Fruit fly (Drosophila melanogaster): ENCODE results near the gene CG2260.
A peak's percentile ranks its signal among the peaks of the same experiment; 100 is the strongest.

The CG2260 gene

DNA sequence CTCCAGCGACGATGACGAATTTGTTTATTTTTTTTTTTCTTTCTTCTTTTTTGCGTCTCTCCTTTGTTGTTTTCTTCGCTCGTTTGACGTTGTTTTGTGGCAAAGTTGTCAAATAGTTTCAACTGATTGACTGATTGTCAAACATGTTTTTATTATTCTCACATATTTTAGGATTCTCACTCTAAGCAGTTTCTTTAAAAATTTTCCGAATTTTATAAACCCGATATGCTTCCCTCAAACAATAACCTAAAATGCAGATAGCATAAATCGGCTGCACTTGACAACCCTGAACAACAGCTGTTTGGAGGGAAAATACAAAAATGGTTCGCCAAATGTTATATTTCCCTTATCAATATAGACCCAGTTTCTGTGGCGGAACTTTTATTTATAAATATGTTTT lies 22.6 kb upstream of the CG2260 start, which contains the start of gene CG17982 (continued):
- TF ChIP-seq CG12391 (tag; optimal IDR thresholded peaks at IDR 0.05): peak; percentile 90
- TF ChIP-seq CoRest (tag; optimal IDR thresholded peaks at IDR 0.05): peak; percentile 86
- peak; percentile 89 for TF ChIP-seq bab2 (GFP tag; optimal IDR thresholded peaks at IDR 0.05)
- peak; percentile 96 for TF ChIP-seq CG18262 (tag; optimal IDR thresholded peaks at IDR 0.05)
- no peak for TF ChIP-seq D (optimal IDR thresholded peaks at IDR 0.05)
- peak; percentile 67 for TF ChIP-seq D (GFP tag; optimal IDR thresholded peaks at IDR 0.05)
- peak; percentile 5 for TF ChIP-seq TFAM (GFP tag; optimal IDR thresholded peaks at IDR 0.05)
- peak; percentile 97 for TF ChIP-seq sens (GFP tag)
- TF ChIP-seq Hr78 (GFP tag; optimal IDR thresholded peaks at IDR 0.05): peak in 1 of 2 experiments; percentile 16
- peak; percentile 67 for TF ChIP-seq slp2 (GFP tag; optimal IDR thresholded peaks at IDR 0.05)
- peak; percentile 57; the same call in 1 of the 2 replicates for TF ChIP-seq Nf-YA (GFP tag; IDR thresholded peaks at IDR 0.05)
- peak; percentile 67; the same call in 2 of the 3 replicates for TF ChIP-seq CG2889 (GFP tag; IDR thresholded peaks at IDR 0.05)
- TF ChIP-seq hth (optimal IDR thresholded peaks at IDR 0.05): no peak
- TF ChIP-seq CG2120 (GFP tag; optimal IDR thresholded peaks at IDR 0.05): peak; percentile 98
- TF ChIP-seq CG17328 (GFP tag; IDR thresholded peaks at IDR 0.05): peak; percentile 83
- peak; percentile 89 for TF ChIP-seq Drgx (GFP tag; IDR thresholded peaks at IDR 0.05)
- TF ChIP-seq CG18476 (GFP tag; optimal IDR thresholded peaks at IDR 0.05): peak; percentile 68
- TF ChIP-seq CG13624 (GFP tag; optimal IDR thresholded peaks at IDR 0.05): peak; percentile 89
- no peak for TF ChIP-seq Lpt (GFP tag; optimal IDR thresholded peaks at IDR 0.05)
- TF ChIP-seq CG7556 (GFP tag; optimal IDR thresholded peaks at IDR 0.05): peak; percentile 80
- TF ChIP-seq Side (GFP tag; optimal IDR thresholded peaks at IDR 0.05): peak; percentile 88
- TF ChIP-seq CG15514 (GFP tag; optimal IDR thresholded peaks at IDR 0.05): peak; percentile 93
- peak; percentile 55 for TF ChIP-seq CG4707 (GFP tag; optimal IDR thresholded peaks at IDR 0.05)
- peak; percentile 60 for TF ChIP-seq Deaf1 (tag; optimal IDR thresholded peaks at IDR 0.05)
- peak; percentile 70 for TF ChIP-seq CG3407 (GFP tag; optimal IDR thresholded peaks at IDR 0.05)
- TF ChIP-seq nerfin-1 (tag; optimal IDR thresholded peaks at IDR 0.05): peak; percentile 81
- peak; percentile 46 for TF ChIP-seq CG17186 (GFP tag; optimal IDR thresholded peaks at IDR 0.05)
- TF ChIP-seq Scr (GFP tag; IDR thresholded peaks at IDR 0.05; ENCODE audit: partially characterized antibody): peak; percentile 40; the same call in 1 of the 2 replicates
- TF ChIP-seq CG11085 (GFP tag; IDR thresholded peaks at IDR 0.05): peak; percentile 64
- peak; percentile 72 for TF ChIP-seq p53 (GFP tag; optimal IDR thresholded peaks at IDR 0.05)
- no peak for TF ChIP-seq pita (GFP tag; optimal IDR thresholded peaks at IDR 0.05)
- TF ChIP-seq sc (optimal IDR thresholded peaks at IDR 0.05): no peak
- TF ChIP-seq sc (GFP tag; optimal IDR thresholded peaks at IDR 0.05): peak; percentile 18
- peak; percentile 81 for TF ChIP-seq pum (GFP tag; optimal IDR thresholded peaks at IDR 0.05)
- peak; percentile 71 to 89 for TF ChIP-seq bsh (GFP tag; optimal IDR thresholded peaks at IDR 0.05)
- no peak for TF ChIP-seq chinmo (GFP tag; IDR thresholded peaks at IDR 0.05; ENCODE audit: partially characterized antibody)

DNA sequence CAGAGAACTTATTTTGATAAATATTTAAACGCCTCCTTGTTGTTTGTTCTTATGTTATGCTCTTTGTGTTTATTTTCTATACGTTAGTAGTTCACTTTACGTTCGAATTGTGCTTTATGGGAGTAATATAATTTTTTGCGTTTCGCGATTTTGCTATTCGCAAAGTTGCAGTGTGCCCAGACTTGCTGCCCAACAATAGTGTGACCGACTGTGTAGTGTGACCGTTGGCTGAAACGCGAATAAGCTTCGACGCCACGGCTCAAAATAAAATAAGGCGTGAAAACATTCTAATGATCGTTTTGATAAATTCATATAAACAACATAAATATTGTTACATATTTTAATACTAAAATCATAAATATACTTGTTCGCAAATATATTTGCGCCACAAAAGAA lies 21.1 kb upstream of the CG2260 start, which contains the start of gene Smox:
Smox (minus strand) TSS at position 213 of the 396 bp plus-strand sequence.
- no peak for TF ChIP-seq CG9817 (tag; optimal IDR thresholded peaks at IDR 0.05)
- no peak for TF ChIP-seq Chrac-16 (GFP tag; optimal IDR thresholded peaks at IDR 0.05)
- peak; percentile 28 for TF ChIP-seq CG15601 (tag; optimal IDR thresholded peaks at IDR 0.05)
- no peak for TF ChIP-seq CG14050 (GFP tag; IDR thresholded peaks at IDR 0.05)
- 0 out of 3 replicates have a peak, but pooled peaks have one; percentile 36 for TF ChIP-seq row (GFP tag; IDR thresholded peaks at IDR 0.05)
- no peak for TF ChIP-seq CG15073 (GFP tag; optimal IDR thresholded peaks at IDR 0.05)
- TF ChIP-seq HLH4C (GFP tag; IDR thresholded peaks at IDR 0.05; ENCODE audit: partially characterized antibody): no peak
- TF ChIP-seq chif (GFP tag; optimal IDR thresholded peaks at IDR 0.05): no peak
- no peak for TF ChIP-seq CG10431 (GFP tag; optimal IDR thresholded peaks at IDR 0.05)
- TF ChIP-seq ato (GFP tag; IDR thresholded peaks at IDR 0.05; ENCODE audit: partially characterized antibody): no peak
- TF ChIP-seq so (GFP tag; IDR thresholded peaks at IDR 0.05): no peak
- TF ChIP-seq pita (GFP tag; optimal IDR thresholded peaks at IDR 0.05): no peak
- no peak for TF ChIP-seq pnt (GFP tag; optimal IDR thresholded peaks at IDR 0.05)
- no peak for TF ChIP-seq Sox102F (GFP tag; optimal IDR thresholded peaks at IDR 0.05)
- no peak for TF ChIP-seq zf30C (GFP tag; optimal IDR thresholded peaks at IDR 0.05)
- TF ChIP-seq CG34376 (GFP tag; optimal IDR thresholded peaks at IDR 0.05): no peak
- no peak for TF ChIP-seq eyg (GFP tag; optimal IDR thresholded peaks at IDR 0.05)
- no peak for TF ChIP-seq Neu2 (GFP tag; optimal IDR thresholded peaks at IDR 0.05; ENCODE audit: borderline replicate concordance)

Measured in whole organism, embryonic.